Fruit fly (Drosophila melanogaster) whole organism, embryonic: Measurements from ENCODE around the gene CG4953.

Source experiments
- Ada2b ChIP-seq: fragments of 200-800 bp; sonication (Bioruptor generic); IDR thresholded peaks from 2 replicates; pipeline ENCODE4 v1.3.6; 2022; ENCODE audit warnings: missing biosample characterization, missing genetic modification characterization
- Bteb2 ChIP-seq: fragments of 200-800 bp; sonication (Bioruptor generic); optimal IDR thresholded peaks from 2 replicates; lab custom pipeline; 2016; ENCODE audit warnings: missing biosample characterization, missing genetic modification characterization
- CG1024 ChIP-seq: fragments of 200-800 bp; sonication (Bioruptor generic); IDR thresholded peaks from 2 replicates; pipeline ENCODE4 v1.3.6; 2022; ENCODE audit warnings: missing biosample characterization, missing genetic modification characterization
- CG10267 ChIP-seq: fragments of 200-800 bp; sonication (Bioruptor generic); optimal IDR thresholded peaks from 2 replicates; lab custom pipeline; 2018; ENCODE audit warnings: missing biosample characterization, mild to moderate bottlenecking, missing genetic modification characterization, moderate library complexity
- CG12236 ChIP-seq: fragments of 200-800 bp; sonication (Bioruptor generic); optimal IDR thresholded peaks from 2 replicates; lab custom pipeline; 2016; ENCODE audit warnings: missing biosample characterization, missing genetic modification characterization
- CG12299 ChIP-seq: fragments of 200-800 bp; sonication (Bioruptor generic); optimal IDR thresholded peaks from 2 replicates; lab custom pipeline; 2018; ENCODE audit warnings: missing biosample characterization, mild to moderate bottlenecking, missing genetic modification characterization
- CG17359 ChIP-seq: fragments of 200-800 bp; sonication (Bioruptor generic); optimal IDR thresholded peaks from 3 replicates; lab custom pipeline; 2018; ENCODE audit warnings: missing biosample characterization, mild to moderate bottlenecking, missing genetic modification characterization, moderate library complexity
- CG18011 ChIP-seq: fragments of 200-800 bp; sonication (Bioruptor generic); optimal IDR thresholded peaks from 2 replicates; lab custom pipeline; 2017; ENCODE audit warnings: missing biosample characterization, missing genetic modification characterization, mild to moderate bottlenecking, moderate library complexity, missing genotype
- CG2116 ChIP-seq: fragments of 200-800 bp; sonication (Bioruptor generic); optimal IDR thresholded peaks from 3 replicates; lab custom pipeline; 2018; ENCODE audit warnings: missing biosample characterization, mild to moderate bottlenecking, missing genetic modification characterization
- CG30403 ChIP-seq: fragments of 200-800 bp; sonication (Bioruptor generic); optimal IDR thresholded peaks from 3 replicates; lab custom pipeline; 2016; ENCODE audit warnings: missing biosample characterization, missing genetic modification characterization
- CG33557 ChIP-seq: fragments of 200-800 bp; sonication (Bioruptor generic); optimal IDR thresholded peaks from 2 replicates; lab custom pipeline; 2019; ENCODE audit warnings: missing biosample characterization, mild to moderate bottlenecking, missing genetic modification characterization, moderate library complexity
- CG4328 ChIP-seq: fragments of 200-800 bp; sonication (Bioruptor generic); optimal IDR thresholded peaks from 3 replicates; lab custom pipeline; 2017; ENCODE audit warnings: missing biosample characterization, missing genetic modification reagents, missing genetic modification characterization
- CG4424 ChIP-seq: fragments of 200-800 bp; sonication (Bioruptor generic); optimal IDR thresholded peaks from 3 replicates; lab custom pipeline; 2016; ENCODE audit warnings: missing biosample characterization, missing genetic modification characterization
- CG5180 ChIP-seq: fragments of 200-800 bp; sonication (Bioruptor generic); optimal IDR thresholded peaks from 3 replicates; lab custom pipeline; 2017; ENCODE audit warnings: missing biosample characterization, missing genetic modification characterization, mild to moderate bottlenecking, moderate library complexity, missing genetic modification reagents
- CG6791 ChIP-seq: fragments of 200-800 bp; sonication (Bioruptor generic); IDR thresholded peaks from 3 replicates; pipeline ENCODE4 v1.3.6; 2022; ENCODE audit warnings: missing biosample characterization, missing genetic modification characterization; ENCODE audit not compliant: partially characterized antibody
- CG8290 ChIP-seq, 3 experiments: fragments of 200-800 bp; sonication (Bioruptor generic); optimal IDR thresholded peaks; 2 replicates each; lab custom pipeline; 2016 to 2019; ENCODE audit warnings: missing biosample characterization in 3 of 3, missing genetic modification characterization in 3 of 3, mild to moderate bottlenecking in 2 of 3, moderate library complexity in 1 of 3
- CG9932 ChIP-seq: fragments of 200-800 bp; sonication (Bioruptor generic); IDR thresholded peaks from 2 replicates; pipeline ENCODE4 v1.3.6; 2022; ENCODE audit warnings: missing biosample characterization, missing genetic modification characterization
- Deaf1 ChIP-seq: fragments of 200-800 bp; optimal IDR thresholded peaks from 3 replicates; lab custom pipeline; 2019; ENCODE audit warnings: missing biosample characterization, mild to moderate bottlenecking, missing genetic modification characterization, moderate library complexity
- ERR ChIP-seq: fragments of 200-800 bp; sonication (Bioruptor generic); optimal IDR thresholded peaks from 2 replicates; lab custom pipeline; 2016; ENCODE audit warnings: missing biosample characterization, missing genetic modification characterization
- Fer1 ChIP-seq: fragments of 200-800 bp; sonication (Bioruptor generic); optimal IDR thresholded peaks from 2 replicates; lab custom pipeline; 2017; ENCODE audit warnings: missing biosample characterization, mild to moderate bottlenecking, missing genetic modification characterization
- Gsc ChIP-seq: fragments of 200-800 bp; sonication (Bioruptor generic); IDR thresholded peaks from 2 replicates; pipeline ENCODE4 v1.3.6; 2022; ENCODE audit warnings: missing biosample characterization, missing genetic modification characterization
- HmgZ ChIP-seq: fragments of 200-800 bp; sonication (Bioruptor generic); optimal IDR thresholded peaks from 2 replicates; lab custom pipeline; 2018; ENCODE audit warnings: missing biosample characterization, mild to moderate bottlenecking, missing genetic modification characterization
- Hr39 ChIP-seq: fragments of >200 bp; optimal IDR thresholded peaks from 2 replicates; lab custom pipeline; 2017
- Hsf ChIP-seq: fragments of 200-800 bp; sonication (Bioruptor generic); optimal IDR thresholded peaks from 3 replicates; lab custom pipeline; 2016; ENCODE audit warnings: missing biosample characterization, missing genetic modification characterization
- Lhr ChIP-seq: fragments of 200-800 bp; sonication (Bioruptor generic); optimal IDR thresholded peaks from 3 replicates; lab custom pipeline; 2017; ENCODE audit warnings: mild to moderate bottlenecking, missing biosample characterization, missing genetic modification reagents, missing genetic modification characterization
- NC2α ChIP-seq: fragments of 200-800 bp; sonication (Bioruptor generic); optimal IDR thresholded peaks from 2 replicates; lab custom pipeline; 2016; ENCODE audit warnings: missing biosample characterization, missing genetic modification characterization
- PHDP ChIP-seq: fragments of 200-800 bp; sonication (Bioruptor generic); optimal IDR thresholded peaks from 3 replicates; lab custom pipeline; 2018; ENCODE audit warnings: missing biosample characterization, mild to moderate bottlenecking, missing genetic modification characterization, moderate library complexity
- Scr ChIP-seq: fragments of 200-800 bp; sonication (Bioruptor generic); IDR thresholded peaks from 2 replicates; pipeline ENCODE4 v1.3.6; 2022; ENCODE audit warnings: missing biosample characterization, missing genetic modification characterization; ENCODE audit not compliant: partially characterized antibody
- Sox102F ChIP-seq: fragments of 200-800 bp; sonication (Bioruptor generic); optimal IDR thresholded peaks from 2 replicates; lab custom pipeline; 2018; ENCODE audit warnings: missing biosample characterization, mild to moderate bottlenecking, missing genetic modification characterization, moderate library complexity
- ab ChIP-seq: fragments of 200-800 bp; sonication (Bioruptor generic); optimal IDR thresholded peaks from 2 replicates; lab custom pipeline; 2016; ENCODE audit warnings: missing biosample characterization, missing genetic modification characterization
- aop ChIP-seq: fragments of 200-800 bp; sonication (Bioruptor generic); IDR thresholded peaks from 2 replicates; pipeline ENCODE4 v1.3.6; 2022; ENCODE audit warnings: missing biosample characterization, missing genetic modification characterization
- ato ChIP-seq: fragments of 200-800 bp; sonication (Bioruptor generic); IDR thresholded peaks from 2 replicates; pipeline ENCODE4 v1.3.6; 2022; ENCODE audit warnings: missing biosample characterization, missing genetic modification characterization; ENCODE audit not compliant: partially characterized antibody
- bbx ChIP-seq: fragments of 200-800 bp; sonication (Bioruptor generic); IDR thresholded peaks from 2 replicates; pipeline ENCODE4 v1.3.6; 2022; ENCODE audit warnings: missing biosample characterization, missing genetic modification characterization; ENCODE audit not compliant: partially characterized antibody
- cg ChIP-seq: fragments of 200-800 bp; sonication (Bioruptor generic); optimal IDR thresholded peaks from 3 replicates; lab custom pipeline; 2019; ENCODE audit warnings: missing biosample characterization, mild to moderate bottlenecking, missing genetic modification characterization, moderate library complexity
- chinmo ChIP-seq: fragments of 200-800 bp; sonication (Bioruptor generic); IDR thresholded peaks from 4 replicates; pipeline ENCODE4 v1.3.6; 2022; ENCODE audit warnings: missing biosample characterization, missing genetic modification characterization; ENCODE audit not compliant: partially characterized antibody
- ci ChIP-seq: fragments of 200-800 bp; sonication (Bioruptor generic); IDR thresholded peaks from 3 replicates; pipeline ENCODE4 v1.3.6; 2022; ENCODE audit warnings: missing biosample characterization, missing genetic modification characterization
- emc ChIP-seq: fragments of 200-800 bp; sonication (Bioruptor generic); optimal IDR thresholded peaks from 2 replicates; lab custom pipeline; 2016; ENCODE audit warnings: missing biosample characterization, missing genetic modification characterization
- esg ChIP-seq: fragments of 200-800 bp; sonication (Bioruptor generic); conservative IDR thresholded peaks from 2 replicates; pipeline ENCODE4 v1.3.6; 2022; ENCODE audit warnings: missing biosample characterization, missing genetic modification characterization
- gcm2 ChIP-seq: fragments of 200-800 bp; sonication (Bioruptor generic); optimal IDR thresholded peaks from 2 replicates; lab custom pipeline; 2016; ENCODE audit warnings: missing biosample characterization, missing genetic modification characterization
- grn ChIP-seq: fragments of 200-800 bp; sonication (Bioruptor generic); optimal IDR thresholded peaks from 3 replicates; lab custom pipeline; 2017; ENCODE audit warnings: missing biosample characterization, missing genetic modification characterization
- jigr1 ChIP-seq: fragments of 200-800 bp; sonication (Bioruptor generic); IDR thresholded peaks from 3 replicates; pipeline ENCODE4 v1.3.6; 2022; ENCODE audit warnings: missing biosample characterization, missing genetic modification characterization
- nom ChIP-seq: fragments of 200-800 bp; sonication (Bioruptor generic); optimal IDR thresholded peaks from 2 replicates; lab custom pipeline; 2017; ENCODE audit warnings: missing biosample characterization, missing genetic modification characterization, mild to moderate bottlenecking, moderate library complexity, missing genetic modification reagents
- sens-2 ChIP-seq: fragments of 200-800 bp; sonication (Bioruptor generic); IDR thresholded peaks from 2 replicates; pipeline ENCODE4 v1.3.6; 2022; ENCODE audit warnings: missing biosample characterization, missing genetic modification characterization
- sima ChIP-seq: fragments of 200-800 bp; sonication (Bioruptor generic); optimal IDR thresholded peaks from 2 replicates; lab custom pipeline; 2016; ENCODE audit warnings: missing biosample characterization, missing genetic modification characterization
- sob ChIP-seq: fragments of 200-800 bp; sonication (Bioruptor generic); IDR thresholded peaks from 2 replicates; pipeline ENCODE4 v1.3.6; 2022; ENCODE audit warnings: missing biosample characterization, missing genetic modification characterization
- tin ChIP-seq: fragments of 200-800 bp; sonication (Bioruptor generic); optimal IDR thresholded peaks from 3 replicates; lab custom pipeline; 2016; ENCODE audit warnings: missing biosample characterization, missing genetic modification characterization
- wor ChIP-seq: fragments of 200-800 bp; sonication (Bioruptor generic); IDR thresholded peaks from 2 replicates; pipeline ENCODE4 v1.3.6; 2022; ENCODE audit warnings: missing biosample characterization, missing genetic modification characterization
- zf30C ChIP-seq: fragments of 200-800 bp; sonication (Bioruptor generic); optimal IDR thresholded peaks from 3 replicates; lab custom pipeline; 2018; ENCODE audit warnings: missing biosample characterization, mild to moderate bottlenecking, missing genetic modification characterization

The CG4953 gene

dm6 chr2L:10220501-10221386 is 45.8 kb upstream of the CG4953 start, which contains the start of the genes Npc1a and Prosalpha6 (continued):
- TF ChIP-seq NC2α (peak; percentile 25), ato (GFP tag; lab: Robert Waterston, UW) (peak; percentile 57; the same call in 1 of the 2 replicates), ab (GFP tag; lab: Kevin White, UChicago) (peak; percentile 20), CG8290 (GFP tag; optimal IDR thresholded peaks at IDR 0.05; lab: Kevin White, UChicago) (peak; percentile 77), CG8290 (tag; optimal IDR thresholded peaks at IDR 0.05; lab: Kevin White, UChicago) (peak; percentile 72 to 82), CG4424 (GFP tag; lab: Kevin White, UChicago) (peak; percentile 8), Hr39 (lab: Kevin White, UChicago) (no peak), tin (GFP tag; lab: Kevin White, UChicago) (no peak), CG18011 (GFP tag; lab: Kevin White, UChicago) (no peak), ci (GFP tag; lab: Robert Waterston, UW) (no peak), Fer1 (GFP tag; lab: Kevin White, UChicago) (peak; percentile 5), gcm2 (peak; percentile 1), sob (GFP tag; lab: Robert Waterston, UW) (no peak), Deaf1 (no peak), Sox102F (no peak), nom (GFP tag; lab: Kevin White, UChicago) (no peak), sima (GFP tag; lab: Kevin White, UChicago) (no peak), jigr1 (GFP tag; lab: Robert Waterston, UW) (no peak), CG30403 (GFP tag; lab: Kevin White, UChicago) (peak; percentile 37), CG9932 (GFP tag; lab: Robert Waterston, UW) (no peak), emc (GFP tag; lab: Kevin White, UChicago) (no peak), CG12299 (no peak), Bteb2 (no peak), PHDP (tag; lab: Kevin White, UChicago) (no peak), Lhr (GFP tag; lab: Kevin White, UChicago) (peak; percentile 33), chinmo (GFP tag; lab: Robert Waterston, UW) (no peak), wor (GFP tag; lab: Robert Waterston, UW) (no peak), grn (GFP tag; lab: Kevin White, UChicago) (peak; percentile 14), esg (GFP tag; lab: Robert Waterston, UW) (no peak), Scr (GFP tag; lab: Robert Waterston, UW) (peak; percentile 69), CG4328 (GFP tag; lab: Kevin White, UChicago) (no peak), HmgZ (tag; lab: Kevin White, UChicago) (peak; percentile 22), cg (GFP tag; lab: Kevin White, UChicago) (peak; percentile 69), CG2116 (peak; percentile 78), CG17359 (tag; lab: Kevin White, UChicago) (no peak), sens-2 (GFP tag; lab: Robert Waterston, UW) (no peak), CG6791 (GFP tag; lab: Robert Waterston, UW) (peak; percentile 56; the same call in 2 of the 3 replicates), Ada2b (GFP tag; lab: Robert Waterston, UW) (no peak), Gsc (no peak), CG33557 (GFP tag; lab: Kevin White, UChicago) (peak; percentile 6), aop (GFP tag; lab: Robert Waterston, UW) (no peak), bbx (peak; percentile 50; the same call in 1 of the 2 replicates), Hsf (GFP tag; lab: Kevin White, UChicago) (peak; percentile 46), zf30C (GFP tag; lab: Kevin White, UChicago) (no peak), CG10267 (peak; percentile 20), ERR (GFP tag; lab: Kevin White, UChicago) (no peak), CG12236 (GFP tag; lab: Kevin White, UChicago) (no peak), CG1024 (GFP tag; lab: Robert Waterston, UW) (peak; percentile 70), CG5180 (peak; percentile 21)
